Worm (Caenorhabditis elegans) whole organism, L1 larva: ENCODE data around the gene arr-1.

Experiments
- C04F5.9 ChIP-seq: sonication (generic microtip); optimal IDR thresholded peaks from 2 replicates; lab custom pipeline; 2016; ENCODE audit warnings: missing genetic modification characterization, missing compliant biosample characterization
- C16A3.4 ChIP-seq: fragments of 150-350 bp; optimal IDR thresholded peaks from 2 replicates; lab custom pipeline; 2014; ENCODE audit warnings: missing biosample characterization, missing genetic modification characterization
- C34B4.2 ChIP-seq: sonication (generic microtip); optimal IDR thresholded peaks from 2 replicates; lab custom pipeline; 2017; ENCODE audit warnings: mild to moderate bottlenecking, missing genetic modification characterization, missing compliant biosample characterization
- F16B12.6 ChIP-seq: fragments of 150-350 bp; optimal IDR thresholded peaks from 2 replicates; lab custom pipeline; 2014; ENCODE audit warnings: missing biosample characterization, missing genetic modification characterization
- aha-1 ChIP-seq: fragments of 150-350 bp; optimal IDR thresholded peaks from 2 replicates; lab custom pipeline; 2014; ENCODE audit warnings: missing biosample characterization, missing genetic modification characterization
- aly-2 ChIP-seq: fragments of 150-350 bp; optimal IDR thresholded peaks from 2 replicates; lab custom pipeline; 2014; ENCODE audit warnings: missing biosample characterization, missing genetic modification characterization
- ceh-63 ChIP-seq: fragments of 200-800 bp; sonication (Bioruptor generic); optimal IDR thresholded peaks from 2 replicates; lab custom pipeline; 2018; ENCODE audit warnings: mild to moderate bottlenecking, missing genetic modification characterization, missing compliant biosample characterization
- ceh-82 ChIP-seq, 3 experiments: fragments of 150-350 bp in 1 of 3; sonication (generic microtip) in 2 of 3; optimal IDR thresholded peaks; 2 replicates each; lab custom pipeline; 2014 to 2017; ENCODE audit warnings: missing biosample characterization in 3 of 3, missing genetic modification characterization in 3 of 3
- ceh-88 ChIP-seq: fragments of 200-800 bp; sonication (Bioruptor generic); IDR thresholded peaks from 2 replicates; pipeline ENCODE4 v1.3.6; 2022; ENCODE audit warnings: missing genetic modification characterization, missing compliant biosample characterization
- ceh-90 ChIP-seq: sonication (generic microtip); optimal IDR thresholded peaks from 2 replicates; lab custom pipeline; 2016; ENCODE audit warnings: missing genetic modification characterization, missing compliant biosample characterization
- dsc-1 ChIP-seq: sonication (generic microtip); optimal IDR thresholded peaks from 2 replicates; lab custom pipeline; 2016; ENCODE audit warnings: mild to moderate bottlenecking, missing genetic modification characterization, missing compliant biosample characterization
- efl-3 ChIP-seq: fragments of 200-800 bp; sonication (Bioruptor generic); optimal IDR thresholded peaks from 2 replicates; lab custom pipeline; 2018; ENCODE audit warnings: mild to moderate bottlenecking, missing genetic modification characterization, missing compliant biosample characterization
- egl-13 ChIP-seq: sonication (generic microtip); optimal IDR thresholded peaks from 2 replicates; lab custom pipeline; 2016; ENCODE audit warnings: missing genotype, missing genetic modification reagents, missing genetic modification characterization, missing compliant biosample characterization
- egl-27 ChIP-seq, 2 experiments: fragments of 150-350 bp in 1 of 2; sonication (generic microtip); optimal IDR thresholded peaks; 3 replicates each; lab custom pipeline; 2017 to 2018; ENCODE audit warnings: missing biosample characterization in 2 of 2, missing genetic modification characterization in 2 of 2, missing genetic modification reagents in 2 of 2
- fkh-8 ChIP-seq: sonication (generic microtip); optimal IDR thresholded peaks from 2 replicates; lab custom pipeline; 2016; ENCODE audit warnings: mild to moderate bottlenecking, missing genetic modification characterization, missing compliant biosample characterization
- fos-1 ChIP-seq: fragments of 150-350 bp; optimal IDR thresholded peaks from 2 replicates; lab custom pipeline; 2014; ENCODE audit warnings: missing biosample characterization, missing genetic modification characterization
- grh-1 ChIP-seq: fragments of 200-800 bp; sonication (Bioruptor generic); IDR thresholded peaks from 2 replicates; pipeline ENCODE4 v1.3.6; 2022; ENCODE audit warnings: missing genetic modification reagents, missing genetic modification characterization, missing compliant biosample characterization
- hlh-17 ChIP-seq: fragments of 200-800 bp; sonication (Bioruptor generic); optimal IDR thresholded peaks from 2 replicates; lab custom pipeline; 2018; ENCODE audit warnings: missing genetic modification characterization, mild to moderate bottlenecking, missing compliant biosample characterization, moderate library complexity, borderline replicate concordance
- lin-14 ChIP-seq: fragments of 200-800 bp; sonication (Bioruptor generic); optimal IDR thresholded peaks from 2 replicates; lab custom pipeline; 2018; ENCODE audit warnings: mild to moderate bottlenecking, missing genetic modification characterization, moderate library complexity, missing compliant biosample characterization
- lir-3 ChIP-seq: sonication (generic microtip); optimal IDR thresholded peaks from 2 replicates; lab custom pipeline; 2016; ENCODE audit warnings: mild to moderate bottlenecking, missing genetic modification characterization, moderate library complexity, missing compliant biosample characterization; ENCODE audit not compliant: poor library complexity
- lsy-2 ChIP-seq, 2 experiments: fragments of 150-350 bp; optimal IDR thresholded peaks; 2 replicates each; lab custom pipeline; 2014; ENCODE audit warnings: missing biosample characterization in 2 of 2, missing genetic modification characterization in 2 of 2
- mdl-1 ChIP-seq, 2 experiments: fragments of 150-350 bp; optimal IDR thresholded peaks; 2 replicates each; lab custom pipeline; 2014 to 2017; ENCODE audit warnings: missing biosample characterization in 2 of 2, missing genetic modification characterization in 2 of 2, inconsistent platforms in 1 of 2
- mef-2 ChIP-seq: fragments of 150-350 bp; optimal IDR thresholded peaks from 2 replicates; lab custom pipeline; 2014; ENCODE audit warnings: missing biosample characterization, missing genetic modification characterization
- mep-1 ChIP-seq: fragments of 150-350 bp; optimal IDR thresholded peaks from 2 replicates; lab custom pipeline; 2014; ENCODE audit warnings: missing biosample characterization, missing genetic modification characterization
- nhr-11 ChIP-seq: fragments of 150-350 bp; optimal IDR thresholded peaks from 2 replicates; lab custom pipeline; 2014; ENCODE audit warnings: missing biosample characterization, missing genetic modification characterization
- nhr-19 ChIP-seq: fragments of 200-800 bp; sonication (Bioruptor generic); conservative IDR thresholded peaks from 2 replicates; pipeline ENCODE4 v1.3.6; 2022; ENCODE audit warnings: missing genetic modification characterization, missing compliant biosample characterization
- nhr-237 ChIP-seq: fragments of 150-350 bp; optimal IDR thresholded peaks from 2 replicates; lab custom pipeline; 2014; ENCODE audit warnings: missing biosample characterization, missing genetic modification characterization
- nhr-28 ChIP-seq: fragments of 150-350 bp; optimal IDR thresholded peaks from 2 replicates; lab custom pipeline; 2014; ENCODE audit warnings: missing biosample characterization, missing genetic modification characterization
- nhr-47 ChIP-seq: sonication (generic microtip); optimal IDR thresholded peaks from 2 replicates; lab custom pipeline; 2016; ENCODE audit warnings: mild to moderate bottlenecking, missing genetic modification characterization, moderate library complexity, missing compliant biosample characterization
- nhr-71 ChIP-seq: sonication (generic microtip); optimal IDR thresholded peaks from 2 replicates; lab custom pipeline; 2016; ENCODE audit warnings: mild to moderate bottlenecking, missing genetic modification characterization, moderate library complexity, missing compliant biosample characterization
- nhr-76 ChIP-seq: sonication (generic microtip); optimal IDR thresholded peaks from 2 replicates; lab custom pipeline; 2017; ENCODE audit warnings: missing biosample characterization, missing genetic modification characterization
- nhr-77 ChIP-seq: fragments of 150-350 bp; optimal IDR thresholded peaks from 2 replicates; lab custom pipeline; 2014; ENCODE audit warnings: missing biosample characterization, missing genetic modification characterization
- nhr-85 ChIP-seq: sonication (generic microtip); peaks from one replicate; lab custom pipeline; 2016; ENCODE audit warnings: missing genetic modification characterization, inconsistent platforms, missing compliant biosample characterization
- pax-3 ChIP-seq: fragments of 200-800 bp; sonication (Bioruptor generic); optimal IDR thresholded peaks from 2 replicates; lab custom pipeline; 2018; ENCODE audit warnings: mild to moderate bottlenecking, missing genetic modification characterization, moderate library complexity, missing compliant biosample characterization
- pqm-1 ChIP-seq: sonication (generic microtip); optimal IDR thresholded peaks from 3 replicates; lab custom pipeline; 2017; ENCODE audit warnings: missing biosample characterization, missing genetic modification characterization
- rnt-1 ChIP-seq: sonication (generic microtip); optimal IDR thresholded peaks from 2 replicates; lab custom pipeline; 2016; ENCODE audit warnings: mild to moderate bottlenecking, missing genetic modification characterization, moderate library complexity, missing compliant biosample characterization
- skn-1 ChIP-seq: fragments of 150-350 bp; optimal IDR thresholded peaks from 2 replicates; lab custom pipeline; 2014; ENCODE audit warnings: missing biosample characterization, missing genetic modification characterization
- sox-4 ChIP-seq: sonication (generic microtip); optimal IDR thresholded peaks from 2 replicates; lab custom pipeline; 2016; ENCODE audit warnings: missing genetic modification characterization, missing compliant biosample characterization
- sptf-1 ChIP-seq: fragments of 150-350 bp; optimal IDR thresholded peaks from 2 replicates; lab custom pipeline; 2014; ENCODE audit warnings: missing biosample characterization, missing genetic modification characterization
- unc-98 ChIP-seq: fragments of 200-800 bp; sonication (Bioruptor generic); IDR thresholded peaks from 2 replicates; pipeline ENCODE4 v1.3.6; 2022; ENCODE audit warnings: missing genetic modification characterization, missing compliant biosample characterization
- vab-15 ChIP-seq: sonication (generic microtip); optimal IDR thresholded peaks from 2 replicates; lab custom pipeline; 2017; ENCODE audit warnings: missing genotype, mild to moderate bottlenecking, missing genetic modification characterization, missing compliant biosample characterization
- ztf-4 ChIP-seq: fragments of 150-350 bp; optimal IDR thresholded peaks from 2 replicates; lab custom pipeline; 2014; ENCODE audit warnings: missing biosample characterization, missing genetic modification characterization

arr-1 gene

ce11 chrX:910337-910736 is 40.2 kb upstream of the arr-1 start (continued):
- peak; percentile 49 for TF ChIP-seq ceh-63 (GFP tag; lab: Kevin White, UChicago)
- TF ChIP-seq ceh-88 (GFP tag; lab: Robert Waterston, UW): no peak
- no peak for TF ChIP-seq C34B4.2 (tag; lab: Kevin White, UChicago)
- no peak for TF ChIP-seq nhr-19 (GFP tag; lab: Robert Waterston, UW)
- TF ChIP-seq skn-1 (tag; lab: Kevin White, UChicago): peak; percentile 9
- no peak for TF ChIP-seq fos-1 (tag; lab: Kevin White, UChicago)
- no peak for TF ChIP-seq vab-15 (tag; lab: Kevin White, UChicago)
- TF ChIP-seq nhr-11 (tag; lab: Kevin White, UChicago): no peak
- TF ChIP-seq mef-2 (tag; lab: Kevin White, UChicago): no peak
- TF ChIP-seq mep-1 (tag; lab: Kevin White, UChicago): no peak
- peak; percentile 53 for TF ChIP-seq nhr-71
- no peak for TF ChIP-seq pqm-1 (tag; lab: Kevin White, UChicago)
- TF ChIP-seq mdl-1 (tag; optimal IDR thresholded peaks at IDR 0.05; lab: Kevin White, UChicago): no peak
- peak; percentile 79 for TF ChIP-seq lin-14 (GFP tag; lab: Kevin White, UChicago)
- TF ChIP-seq aha-1 (tag; lab: Kevin White, UChicago): no peak
- no peak for TF ChIP-seq nhr-28 (tag; lab: Kevin White, UChicago)
- TF ChIP-seq efl-3: no peak
- TF ChIP-seq ceh-82 (tag; optimal IDR thresholded peaks at IDR 0.05; lab: Kevin White, UChicago): peak in 1 of 3 experiments; percentile 28
- TF ChIP-seq nhr-237 (tag; lab: Kevin White, UChicago): no peak
- TF ChIP-seq sptf-1 (tag; lab: Kevin White, UChicago): no peak
- TF ChIP-seq C16A3.4: no peak
- TF ChIP-seq egl-13 (tag; lab: Kevin White, UChicago): peak; percentile 76
- peak in 1 of 2 experiments; percentile 24 for TF ChIP-seq lsy-2 (tag; optimal IDR thresholded peaks at IDR 0.05; lab: Kevin White, UChicago)
- TF ChIP-seq dsc-1 (tag; lab: Kevin White, UChicago): peak; percentile 43
- no peak for TF ChIP-seq F16B12.6 (tag; lab: Kevin White, UChicago)
- no peak for TF ChIP-seq C04F5.9 (tag; lab: Kevin White, UChicago)
- TF ChIP-seq hlh-17 (GFP tag; lab: Kevin White, UChicago): no peak
- no peak for TF ChIP-seq grh-1
- peak; percentile 64 for TF ChIP-seq nhr-47 (tag; lab: Kevin White, UChicago)
- TF ChIP-seq sox-4 (tag; lab: Kevin White, UChicago): no peak
- no peak for TF ChIP-seq nhr-76 (tag; lab: Kevin White, UChicago)
- TF ChIP-seq ztf-4: no peak

DNA sequence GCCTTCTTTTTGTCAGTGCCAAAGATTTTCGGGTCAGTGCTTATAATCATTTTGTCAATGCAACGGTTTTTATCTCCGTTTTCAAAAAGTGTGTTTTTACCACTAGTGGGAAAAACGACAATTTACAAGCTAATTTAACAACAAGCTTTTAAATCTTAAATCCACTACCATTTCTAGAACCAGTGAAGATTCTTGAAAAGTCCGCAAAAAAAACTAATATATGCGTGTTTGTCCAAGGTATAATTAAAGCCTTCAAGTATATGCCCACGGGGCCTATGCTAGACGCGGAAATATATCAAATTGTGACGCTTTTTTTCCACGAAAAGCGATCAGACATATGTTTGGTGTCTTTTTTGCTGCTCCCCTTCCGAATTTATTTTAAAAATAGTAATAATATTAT is 38.0 kb upstream of the arr-1 start:
- TF ChIP-seq nhr-47 (tag; lab: Kevin White, UChicago): peak; percentile 21
- no peak for TF ChIP-seq rnt-1 (tag; lab: Kevin White, UChicago)
- no peak for TF ChIP-seq ceh-90 (tag; lab: Kevin White, UChicago)
- no peak for TF ChIP-seq mef-2 (tag; lab: Kevin White, UChicago)
- TF ChIP-seq pax-3 (tag; lab: Kevin White, UChicago): peak; percentile 1
- no peak for TF ChIP-seq lir-3 (tag; lab: Kevin White, UChicago)
- TF ChIP-seq lin-14 (GFP tag; lab: Kevin White, UChicago): peak; percentile 43
- TF ChIP-seq lsy-2 (tag; optimal IDR thresholded peaks at IDR 0.05; lab: Kevin White, UChicago): no peak
- TF ChIP-seq nhr-19 (GFP tag; lab: Robert Waterston, UW): no peak
- TF ChIP-seq C34B4.2 (tag; lab: Kevin White, UChicago): no peak
- TF ChIP-seq egl-27 (tag; optimal IDR thresholded peaks at IDR 0.05; lab: Kevin White, UChicago): no peak
- no peak for TF ChIP-seq unc-98 (GFP tag; lab: Robert Waterston, UW)
- TF ChIP-seq nhr-85 (tag; lab: Kevin White, UChicago): peak; percentile 18
- no peak for TF ChIP-seq nhr-77 (tag; lab: Kevin White, UChicago)
- peak; percentile 65 for TF ChIP-seq fkh-8 (tag; lab: Kevin White, UChicago)
- no peak for TF ChIP-seq aly-2
- no peak for TF ChIP-seq ztf-4
- peak; percentile 31 for TF ChIP-seq nhr-71
